Worm (Caenorhabditis elegans): ENCODE data around the gene ZK686.5.

ZK686.5 gene

ce11 chrIII:7726500-7726899, 40.8 kb downstream of the ZK686.5 start:
- no peak for TF ChIP-seq sea-2 (GFP tag; optimal IDR thresholded peaks at IDR 0.05)
- peak; percentile 65 for TF ChIP-seq pha-4 (tag; optimal IDR thresholded peaks at IDR 0.05)
- no peak for TF ChIP-seq lin-39 (tag; optimal IDR thresholded peaks at IDR 0.05)

ce11 chrIII:7725483-7726250, 41.6 kb downstream of the ZK686.5 start:
- TF ChIP-seq ama-1 (optimal IDR thresholded peaks at IDR 0.05) (peak; percentile 17), lin-39 (tag; optimal IDR thresholded peaks at IDR 0.05) (peak; percentile 61), pqm-1 (tag; optimal IDR thresholded peaks at IDR 0.05) (no peak), fkh-10 (GFP tag; optimal IDR thresholded peaks at IDR 0.05) (peak; percentile 28), nfya-1 (tag; optimal IDR thresholded peaks at IDR 0.05; ENCODE audit: insufficient read depth) (peak; percentile 64), hmg-11 (tag; optimal IDR thresholded peaks at IDR 0.05) (peak; percentile 31), zag-1 (tag; optimal IDR thresholded peaks at IDR 0.05) (no peak), nhr-11 (tag; optimal IDR thresholded peaks at IDR 0.05) (no peak)

ce11 chrIII:7724433-7724832, 42.9 kb downstream of the ZK686.5 start:
- no peak for TF ChIP-seq elt-3 (tag; optimal IDR thresholded peaks at IDR 0.05)
- TF ChIP-seq aly-2 (tag; optimal IDR thresholded peaks at IDR 0.05), result no peak
- no peak for TF ChIP-seq nhr-76 (tag; optimal IDR thresholded peaks at IDR 0.05)
- TF ChIP-seq pqm-1 (tag; optimal IDR thresholded peaks at IDR 0.05), result no peak
- TF ChIP-seq R02D3.7 (tag; optimal IDR thresholded peaks at IDR 0.05), result no peak
- TF ChIP-seq nhr-12 (tag; optimal IDR thresholded peaks at IDR 0.05), result no peak
- peak; percentile 30 for TF ChIP-seq lin-39 (tag; optimal IDR thresholded peaks at IDR 0.05)
- peak; percentile 55 for TF ChIP-seq nfya-1 (tag; optimal IDR thresholded peaks at IDR 0.05; ENCODE audit: insufficient read depth)
- peak; percentile 11 for TF ChIP-seq nhr-23 (tag; optimal IDR thresholded peaks at IDR 0.05)
- TF ChIP-seq egl-5 (tag; optimal IDR thresholded peaks at IDR 0.05), result peak; percentile 19
- no peak for TF ChIP-seq fkh-10 (GFP tag; optimal IDR thresholded peaks at IDR 0.05)
- peak; percentile 71 for TF ChIP-seq elt-1 (tag; optimal IDR thresholded peaks at IDR 0.05)

- TF ChIP-seq nhr-77 (tag; optimal IDR thresholded peaks at IDR 0.05) (no peak), pha-4 (tag; optimal IDR thresholded peaks at IDR 0.05) (peak; percentile 4), hmg-11 (tag; optimal IDR thresholded peaks at IDR 0.05) (peak; percentile 62), ZK546.5 (tag; optimal IDR thresholded peaks at IDR 0.05) (no peak), aly-2 (tag; optimal IDR thresholded peaks at IDR 0.05) (no peak), ztf-11 (tag; optimal IDR thresholded peaks at IDR 0.05) (no peak), unc-62 (GFP tag; optimal IDR thresholded peaks at IDR 0.05) (no peak), ceh-28 (tag; optimal IDR thresholded peaks at IDR 0.05) (peak; percentile 31), fos-1 (tag; optimal IDR thresholded peaks at IDR 0.05) (no peak), elt-3 (tag; optimal IDR thresholded peaks at IDR 0.05) (no peak), nhr-76 (tag; optimal IDR thresholded peaks at IDR 0.05) (no peak), unc-39 (tag; optimal IDR thresholded peaks at IDR 0.05) (no peak), nhr-12 (tag; optimal IDR thresholded peaks at IDR 0.05) (no peak), skn-1 (tag; optimal IDR thresholded peaks at IDR 0.05) (no peak), fkh-10 (GFP tag; optimal IDR thresholded peaks at IDR 0.05) (peak; percentile 18), nhr-43 (tag; optimal IDR thresholded peaks at IDR 0.05; ENCODE audit: poor library complexity, severe bottlenecking) (no peak), nhr-25 (tag; optimal IDR thresholded peaks at IDR 0.05) (peak; percentile 15), tbx-2 (tag; optimal IDR thresholded peaks at IDR 0.05) (no peak), fkh-2 (tag; optimal IDR thresholded peaks at IDR 0.05) (no peak), elt-2 (tag; optimal IDR thresholded peaks at IDR 0.05) (no peak), lsy-12 (tag; optimal IDR thresholded peaks at IDR 0.05) (no peak), egl-5 (tag; optimal IDR thresholded peaks at IDR 0.05) (peak; percentile 60), pqm-1 (tag; optimal IDR thresholded peaks at IDR 0.05) (no peak), ceh-16 (tag; optimal IDR thresholded peaks at IDR 0.05) (no peak), nhr-237 (tag; optimal IDR thresholded peaks at IDR 0.05) (no peak), ztf-4 (tag; optimal IDR thresholded peaks at IDR 0.05) (no peak), R02D3.7 (tag; optimal IDR thresholded peaks at IDR 0.05) (no peak), jun-1 (tag; optimal IDR thresholded peaks at IDR 0.05) (no peak), snpc-4 (tag; optimal IDR thresholded peaks at IDR 0.05) (peak; percentile 31), nhr-28 (tag; optimal IDR thresholded peaks at IDR 0.05) (no peak), mdl-1 (tag; optimal IDR thresholded peaks at IDR 0.05) (no peak), zag-1 (tag; optimal IDR thresholded peaks at IDR 0.05) (no peak), lin-15B (tag; optimal IDR thresholded peaks at IDR 0.05) (no peak), lin-39 (tag; optimal IDR thresholded peaks at IDR 0.05) (peak; percentile 11), elt-1 (tag; optimal IDR thresholded peaks at IDR 0.05) (no peak), nfya-1 (tag; optimal IDR thresholded peaks at IDR 0.05; ENCODE audit: insufficient read depth) (peak; percentile 61), eor-1 (tag; optimal IDR thresholded peaks at IDR 0.05) (no peak), nhr-23 (tag; optimal IDR thresholded peaks at IDR 0.05) (no peak), egl-27 (tag; optimal IDR thresholded peaks at IDR 0.05) (no peak), ama-1 (optimal IDR thresholded peaks at IDR 0.05) (peak; percentile 35)
Observed at ce11 chrIII:7723412-7724068, 43.8 kb downstream of the ZK686.5 start.

All from whole organism, L3 larva.